Fruit fly (Drosophila melanogaster) whole organism, embryonic: ENCODE results near the gene CG44001.
A peak's percentile ranks its signal among the peaks of the same experiment; 100 is the strongest.

Experiments
- B-H2 ChIP-seq: fragments of 200-800 bp; sonication (Bioruptor generic); optimal IDR thresholded peaks from 2 replicates; lab custom pipeline; 2018; ENCODE audit warnings: missing biosample characterization, mild to moderate bottlenecking, missing genetic modification characterization
- CG13775 ChIP-seq: fragments of 200-800 bp; sonication (Bioruptor generic); optimal IDR thresholded peaks from 3 replicates; lab custom pipeline; 2017; ENCODE audit warnings: missing biosample characterization, mild to moderate bottlenecking, missing genetic modification characterization
- CG14014 ChIP-seq: fragments of 200-800 bp; sonication (Bioruptor generic); IDR thresholded peaks from 2 replicates; pipeline ENCODE4 v1.3.6; 2022; ENCODE audit warnings: missing biosample characterization, missing genetic modification characterization
- CG1832 ChIP-seq: fragments of 200-800 bp; sonication (Bioruptor generic); optimal IDR thresholded peaks from 2 replicates; lab custom pipeline; 2017; ENCODE audit warnings: missing biosample characterization, mild to moderate bottlenecking, missing genetic modification characterization, inconsistent platforms
- CG2129 ChIP-seq: fragments of 200-800 bp; sonication (Bioruptor generic); IDR thresholded peaks from 2 replicates; pipeline ENCODE4 v1.3.6; 2022; ENCODE audit warnings: missing biosample characterization, missing genetic modification characterization; ENCODE audit not compliant: partially characterized antibody
- CG2202 ChIP-seq: fragments of 200-800 bp; sonication (Bioruptor generic); optimal IDR thresholded peaks from 2 replicates; lab custom pipeline; 2018; ENCODE audit warnings: missing biosample characterization, mild to moderate bottlenecking, missing genetic modification characterization
- CG30020 ChIP-seq: fragments of 200-800 bp; optimal IDR thresholded peaks from 2 replicates; lab custom pipeline; 2019; ENCODE audit warnings: missing biosample characterization, mild to moderate bottlenecking, missing genetic modification characterization, moderate library complexity
- CG30403 ChIP-seq: fragments of 200-800 bp; sonication (Bioruptor generic); optimal IDR thresholded peaks from 3 replicates; lab custom pipeline; 2016; ENCODE audit warnings: missing biosample characterization, missing genetic modification characterization
- CG31441 ChIP-seq: fragments of 200-800 bp; sonication (Bioruptor generic); IDR thresholded peaks from 2 replicates; pipeline ENCODE4 v1.3.6; 2022; ENCODE audit warnings: missing biosample characterization, missing genetic modification characterization
- CG3281 ChIP-seq: fragments of 200-800 bp; sonication (Bioruptor generic); optimal IDR thresholded peaks from 3 replicates; lab custom pipeline; 2017; ENCODE audit warnings: missing biosample characterization, mild to moderate bottlenecking, missing genetic modification characterization
- CG34422 ChIP-seq: fragments of 200-800 bp; sonication (Bioruptor generic); IDR thresholded peaks from 3 replicates; pipeline ENCODE4 v1.3.6; 2022; ENCODE audit warnings: missing biosample characterization, missing genetic modification characterization
- CG4360 ChIP-seq: fragments of 200-800 bp; sonication (Bioruptor generic); IDR thresholded peaks from 2 replicates; pipeline ENCODE4 v1.3.6; 2022; ENCODE audit warnings: missing biosample characterization, missing genetic modification characterization
- CG4854 ChIP-seq: fragments of 200-800 bp; sonication (Bioruptor generic); optimal IDR thresholded peaks from 2 replicates; lab custom pipeline; 2016; ENCODE audit warnings: missing biosample characterization, missing genetic modification characterization, inconsistent platforms
- CG6272 ChIP-seq: fragments of 200-800 bp; sonication (Bioruptor generic); IDR thresholded peaks from 2 replicates; pipeline ENCODE4 v1.3.6; 2022; ENCODE audit warnings: missing biosample characterization, missing genetic modification characterization
- CG8290 ChIP-seq, 3 experiments: fragments of 200-800 bp; sonication (Bioruptor generic); optimal IDR thresholded peaks; 2 replicates each; lab custom pipeline; 2016 to 2019; ENCODE audit warnings: missing biosample characterization in 3 of 3, missing genetic modification characterization in 3 of 3, mild to moderate bottlenecking in 2 of 3, moderate library complexity in 1 of 3
- CG8478 ChIP-seq: fragments of >200 bp; optimal IDR thresholded peaks from 2 replicates; lab custom pipeline; 2018
- CG8924 ChIP-seq: fragments of 200-800 bp; optimal IDR thresholded peaks from 3 replicates; lab custom pipeline; 2019; ENCODE audit warnings: missing biosample characterization, mild to moderate bottlenecking, missing genetic modification characterization, moderate library complexity
- CG9817 ChIP-seq: fragments of 200-800 bp; sonication (Bioruptor generic); optimal IDR thresholded peaks from 2 replicates; lab custom pipeline; 2018; ENCODE audit warnings: missing biosample characterization, mild to moderate bottlenecking, missing genetic modification characterization, moderate library complexity
- Camta ChIP-seq: fragments of 200-800 bp; sonication (Bioruptor generic); optimal IDR thresholded peaks from 2 replicates; lab custom pipeline; 2016; ENCODE audit warnings: missing biosample characterization, missing genetic modification characterization
- Chrac-16 ChIP-seq: fragments of 200-800 bp; sonication (Bioruptor generic); optimal IDR thresholded peaks from 3 replicates; lab custom pipeline; 2016; ENCODE audit warnings: missing biosample characterization, missing genetic modification characterization
- D ChIP-seq, 2 experiments: fragments of 200-800 bp in 1 of 2; fragments of >200 bp in 1 of 2; sonication (Bioruptor generic) in 1 of 2; optimal IDR thresholded peaks; 2 replicates in 1 of 2; 3 replicates in 1 of 2; lab custom pipeline; 2017; ENCODE audit warnings: mild to moderate bottlenecking in 1 of 2, missing biosample characterization in 1 of 2, missing genetic modification characterization in 1 of 2, missing genetic modification reagents in 1 of 2
- Deaf1 ChIP-seq: fragments of 200-800 bp; optimal IDR thresholded peaks from 3 replicates; lab custom pipeline; 2019; ENCODE audit warnings: missing biosample characterization, mild to moderate bottlenecking, missing genetic modification characterization, moderate library complexity
- Fer1 ChIP-seq: fragments of 200-800 bp; sonication (Bioruptor generic); optimal IDR thresholded peaks from 2 replicates; lab custom pipeline; 2017; ENCODE audit warnings: missing biosample characterization, mild to moderate bottlenecking, missing genetic modification characterization
- GATAe ChIP-seq: fragments of 200-800 bp; sonication (Bioruptor generic); conservative IDR thresholded peaks from 2 replicates; pipeline ENCODE4 v1.3.6; 2022; ENCODE audit warnings: missing biosample characterization, missing genetic modification characterization
- Hr78 ChIP-seq, 2 experiments: fragments of 200-800 bp in 1 of 2; fragments of >200 bp in 1 of 2; sonication (Bioruptor generic) in 1 of 2; optimal IDR thresholded peaks; 2 replicates each; lab custom pipeline; 2017 to 2019; ENCODE audit warnings: missing biosample characterization in 2 of 2, missing genetic modification characterization in 2 of 2, mild to moderate bottlenecking in 1 of 2, moderate library complexity in 1 of 2
- Mad ChIP-seq: fragments of 200-800 bp; sonication (Bioruptor generic); optimal IDR thresholded peaks from 2 replicates; lab custom pipeline; 2016; ENCODE audit warnings: missing biosample characterization, missing genetic modification characterization
- Nf-YC ChIP-seq: fragments of 200-800 bp; optimal IDR thresholded peaks from 3 replicates; lab custom pipeline; 2019; ENCODE audit warnings: missing biosample characterization, mild to moderate bottlenecking, missing genetic modification characterization, moderate library complexity
- Sin3A ChIP-seq: fragments of >200 bp; optimal IDR thresholded peaks from 2 replicates; lab custom pipeline; 2018
- Trl ChIP-seq, 3 experiments: fragments of >200 bp in 2 of 3; fragments of 200-800 bp in 1 of 3; sonication (Bioruptor generic) in 1 of 3; optimal IDR thresholded peaks; 2 replicates in 1 of 3; 3 replicates in 2 of 3; lab custom pipeline; 2016 to 2017; ENCODE audit warnings: missing biosample characterization in 1 of 3, missing genetic modification characterization in 1 of 3
- chn ChIP-seq: fragments of 200-800 bp; sonication (Bioruptor generic); optimal IDR thresholded peaks from 2 replicates; lab custom pipeline; 2016; ENCODE audit warnings: missing biosample characterization, missing genetic modification characterization
- corto ChIP-seq: fragments of 200-800 bp; sonication (Bioruptor generic); optimal IDR thresholded peaks from 2 replicates; lab custom pipeline; 2016; ENCODE audit warnings: missing biosample characterization, mild to moderate bottlenecking, missing genetic modification characterization, moderate library complexity
- disco-r ChIP-seq: fragments of 200-800 bp; sonication (Bioruptor generic); optimal IDR thresholded peaks from 2 replicates; lab custom pipeline; 2016; ENCODE audit warnings: missing biosample characterization, missing genetic modification characterization
- dmrt99B ChIP-seq: fragments of 200-800 bp; sonication (Bioruptor generic); optimal IDR thresholded peaks from 2 replicates; lab custom pipeline; 2018; ENCODE audit warnings: missing biosample characterization, mild to moderate bottlenecking, missing genetic modification characterization, moderate library complexity
- eve ChIP-seq, 2 experiments: fragments of >200 bp; optimal IDR thresholded peaks; 2 replicates each; lab custom pipeline; 2017; ENCODE audit warnings: missing biosample characterization in 2 of 2, missing genetic modification characterization in 2 of 2
- fru ChIP-seq: fragments of >200 bp; optimal IDR thresholded peaks from 2 replicates; lab custom pipeline; 2017
- fu2 ChIP-seq: fragments of 200-800 bp; sonication (Bioruptor generic); optimal IDR thresholded peaks from 2 replicates; lab custom pipeline; 2016; ENCODE audit warnings: missing biosample characterization, missing genetic modification characterization
- gcm ChIP-seq: fragments of 200-800 bp; sonication (Bioruptor generic); optimal IDR thresholded peaks from 2 replicates; lab custom pipeline; 2019; ENCODE audit warnings: missing biosample characterization, mild to moderate bottlenecking, missing genetic modification characterization, moderate library complexity
- luna ChIP-seq: fragments of 200-800 bp; sonication (Bioruptor generic); optimal IDR thresholded peaks from 2 replicates; lab custom pipeline; 2016; ENCODE audit warnings: missing biosample characterization, missing genetic modification characterization
- nmo ChIP-seq: fragments of 200-800 bp; sonication (Bioruptor generic); optimal IDR thresholded peaks from 2 replicates; lab custom pipeline; 2018; ENCODE audit warnings: missing biosample characterization, mild to moderate bottlenecking, missing genetic modification characterization, moderate library complexity
- odd ChIP-seq: fragments of 200-800 bp; sonication (Bioruptor generic); optimal IDR thresholded peaks from 2 replicates; lab custom pipeline; 2017; ENCODE audit warnings: missing biosample characterization, mild to moderate bottlenecking, missing genetic modification characterization
- pzg ChIP-seq: fragments of 200-800 bp; sonication (Bioruptor generic); optimal IDR thresholded peaks from 3 replicates; lab custom pipeline; 2018; ENCODE audit warnings: missing biosample characterization, mild to moderate bottlenecking, missing genetic modification characterization, moderate library complexity
- salm ChIP-seq: fragments of 200-800 bp; sonication (Bioruptor generic); optimal IDR thresholded peaks from 2 replicates; lab custom pipeline; 2018; ENCODE audit warnings: missing biosample characterization, mild to moderate bottlenecking, missing genetic modification characterization
- tap ChIP-seq: fragments of 200-800 bp; optimal IDR thresholded peaks from 3 replicates; lab custom pipeline; 2019; ENCODE audit warnings: missing biosample characterization, mild to moderate bottlenecking, missing genetic modification characterization, moderate library complexity
- tll ChIP-seq, 2 experiments: fragments of 200-800 bp in 1 of 2; fragments of >200 bp in 1 of 2; sonication (Bioruptor generic) in 1 of 2; optimal IDR thresholded peaks; 2 replicates each; lab custom pipeline; 2017 to 2019; ENCODE audit warnings: missing biosample characterization in 2 of 2, missing genetic modification characterization in 2 of 2, mild to moderate bottlenecking in 1 of 2, moderate library complexity in 1 of 2
- unc-4 ChIP-seq: fragments of 200-800 bp; sonication (Bioruptor generic); IDR thresholded peaks from 2 replicates; pipeline ENCODE4 v1.3.6; 2022; ENCODE audit warnings: missing biosample characterization, missing genetic modification characterization; ENCODE audit not compliant: partially characterized antibody
- vfl ChIP-seq: fragments of 200-800 bp; sonication (Bioruptor generic); optimal IDR thresholded peaks from 2 replicates; lab custom pipeline; 2016; ENCODE audit warnings: missing biosample characterization, missing genetic modification characterization

Gene CG44001

dm6 chr2L:5003670-5004453 is 39.2 kb upstream of the CG44001 start (continued):
- TF ChIP-seq tll (GFP tag; optimal IDR thresholded peaks at IDR 0.05; lab: Kevin White, UChicago) (peak in 1 of 2 experiments; percentile 46), tap (tag; lab: Kevin White, UChicago) (no peak), pzg (GFP tag; lab: Kevin White, UChicago) (no peak), Fer1 (GFP tag; lab: Kevin White, UChicago) (no peak), CG9817 (tag; lab: Kevin White, UChicago) (no peak), CG13775 (no peak), luna (GFP tag; lab: Kevin White, UChicago) (no peak), CG4854 (GFP tag; lab: Kevin White, UChicago) (no peak), CG34422 (GFP tag; lab: Robert Waterston, UW) (0 out of 3 replicates have a peak, but pooled peaks have one; percentile 24), gcm (GFP tag; lab: Kevin White, UChicago) (no peak), CG8290 (GFP tag; optimal IDR thresholded peaks at IDR 0.05; lab: Kevin White, UChicago) (no peak), CG8290 (tag; optimal IDR thresholded peaks at IDR 0.05; lab: Kevin White, UChicago) (no peak), nmo (GFP tag; lab: Kevin White, UChicago) (no peak), CG4360 (GFP tag; lab: Robert Waterston, UW) (peak; percentile 77), salm (tag; lab: Kevin White, UChicago) (no peak), Deaf1 (tag; lab: Kevin White, UChicago) (no peak), CG8478 (peak; percentile 78), CG6272 (GFP tag; lab: Robert Waterston, UW) (no peak), Sin3A (no peak), CG8924 (tag; lab: Kevin White, UChicago) (no peak), Chrac-16 (no peak), fu2 (GFP tag; lab: Kevin White, UChicago) (no peak)

- TF ChIP-seq fru (lab: Kevin White, UChicago) (no peak), Mad (GFP tag; lab: Kevin White, UChicago) (peak; percentile 90), corto (GFP tag; lab: Kevin White, UChicago) (peak; percentile 43), chn (peak; percentile 93), CG30020 (tag; lab: Kevin White, UChicago) (peak; percentile 61), Nf-YC (tag; lab: Kevin White, UChicago) (peak; percentile 83), CG31441 (GFP tag; lab: Robert Waterston, UW) (peak; percentile 93), CG3281 (GFP tag; lab: Kevin White, UChicago) (peak; percentile 95), eve (GFP tag; optimal IDR thresholded peaks at IDR 0.05; lab: Kevin White, UChicago) (no peak), odd (GFP tag; lab: Kevin White, UChicago) (peak; percentile 88), CG1832 (peak; percentile 30), CG2129 (no peak), disco-r (GFP tag; lab: Kevin White, UChicago) (peak; percentile 86), CG30403 (GFP tag; lab: Kevin White, UChicago) (peak; percentile 95), Camta (peak; percentile 92), unc-4 (GFP tag; lab: Robert Waterston, UW) (no peak), Trl (optimal IDR thresholded peaks at IDR 0.05; lab: Kevin White, UChicago) (peak; percentile 34 to 48), Trl (GFP tag; optimal IDR thresholded peaks at IDR 0.05; lab: Kevin White, UChicago) (peak; percentile 92), Hr78 (GFP tag; optimal IDR thresholded peaks at IDR 0.05; lab: Kevin White, UChicago) (no peak), CG14014 (GFP tag; lab: Robert Waterston, UW) (peak; percentile 98), B-H2 (GFP tag; lab: Kevin White, UChicago) (peak; percentile 97), vfl (GFP tag; lab: Kevin White, UChicago) (peak; percentile 94), CG2202 (tag; lab: Kevin White, UChicago) (peak; percentile 79), dmrt99B (tag; lab: Kevin White, UChicago) (peak; percentile 96), D (optimal IDR thresholded peaks at IDR 0.05; lab: Kevin White, UChicago) (no peak), D (GFP tag; optimal IDR thresholded peaks at IDR 0.05; lab: Kevin White, UChicago) (peak; percentile 87), GATAe (GFP tag; lab: Robert Waterston, UW) (peak; percentile 70)
These were observed 38.2 kb upstream of the CG44001 start for dm6 chr2L:5004677-5005463.
